Fruit fly (Drosophila melanogaster) S2 (cell line): ENCODE results near the gene lic.

Source experiments
- CG8478 ChIP-seq: fragments of >200 bp; optimal IDR thresholded peaks from 2 replicates; lab custom pipeline; 2018
- CTCF ChIP-seq, 2 experiments: fragments of >200 bp; optimal IDR thresholded peaks; 2 replicates each; lab custom pipeline; 2018

lic gene

DNA sequence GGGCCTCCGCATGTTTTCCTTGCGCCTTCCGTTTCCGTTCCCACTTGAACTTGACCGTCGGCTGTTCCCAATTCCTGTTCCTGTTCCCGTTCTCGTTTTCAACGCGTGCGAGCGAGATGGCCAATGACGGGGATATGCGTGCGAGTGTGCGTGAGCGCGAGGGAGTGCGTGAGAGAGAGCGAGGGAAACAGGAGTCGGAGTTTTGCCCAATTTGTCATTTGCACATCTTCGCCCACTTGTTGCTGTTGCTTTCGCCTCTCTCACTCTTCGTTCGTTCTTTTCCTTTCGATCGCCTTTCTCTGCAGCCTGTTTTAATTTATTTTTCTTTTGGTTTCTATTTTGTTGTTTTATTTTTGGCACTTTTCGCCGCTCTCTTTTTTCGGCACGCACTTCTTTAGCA, 20.9 kb downstream of the lic start:
- no peak for TF ChIP-seq CTCF (optimal IDR thresholded peaks at IDR 0.05; lab: Kevin White, UChicago)

DNA sequence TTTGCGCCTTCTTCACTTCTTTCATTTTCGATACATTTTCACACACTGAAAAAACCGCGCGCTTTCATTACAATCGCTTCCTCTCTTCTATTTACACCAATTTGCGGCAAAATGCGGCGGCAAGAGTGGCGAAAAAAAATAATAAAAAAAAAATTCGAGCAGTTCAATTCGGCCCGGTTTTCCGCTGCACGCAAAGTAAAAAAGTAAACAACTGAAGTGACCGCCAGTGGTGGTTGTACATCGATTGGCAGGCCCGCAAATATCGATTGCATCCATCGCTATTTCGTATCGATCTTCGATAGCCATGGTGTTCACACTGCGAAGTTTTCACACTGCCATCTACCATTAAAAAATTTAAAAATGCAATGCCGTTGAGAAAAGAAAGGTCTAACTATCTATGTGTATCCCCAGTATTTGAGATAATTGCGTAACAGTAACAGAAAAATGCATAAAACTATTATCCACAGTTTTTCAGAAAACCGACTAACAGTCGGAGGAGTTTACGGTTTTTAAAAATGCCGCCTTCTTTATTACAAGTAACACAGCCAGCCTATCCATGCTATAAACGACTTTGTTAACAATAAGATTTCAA, 21.4 kb downstream of the lic start, which contains the start of gene Chpf:
Gene Chpf, minus strand, starts transcription at position 225 of the 592 bp plus-strand sequence.
- TF ChIP-seq CG8478 (no peak), CTCF (optimal IDR thresholded peaks at IDR 0.05; lab: Kevin White, UChicago) (no peak)

DNA sequence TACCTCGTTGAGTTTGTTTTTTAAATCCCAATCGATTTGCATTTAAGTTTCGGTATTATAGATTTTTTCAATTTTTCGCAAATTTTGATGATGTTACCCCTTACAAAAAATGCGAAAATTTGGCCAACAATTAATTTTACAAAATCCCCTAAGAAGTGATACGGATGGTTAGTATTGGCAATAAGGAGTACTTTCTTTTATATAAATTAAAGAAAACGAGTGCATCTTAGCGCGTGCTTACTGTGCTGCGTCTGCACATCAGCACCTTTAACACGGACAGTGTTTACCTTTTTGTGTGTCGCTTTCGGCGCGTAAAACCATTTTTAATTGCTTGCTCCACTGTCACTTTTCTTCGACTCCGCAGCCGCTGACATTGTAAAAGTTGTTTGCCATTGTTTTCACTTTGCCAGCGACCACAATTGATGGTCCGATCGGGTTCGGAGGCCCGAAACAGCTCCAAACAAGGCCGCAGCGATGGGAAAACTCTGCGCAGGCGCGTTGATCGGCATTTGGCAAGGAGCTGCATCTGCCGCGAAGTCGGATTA, 23.0 kb downstream of the lic start:
- no peak for TF ChIP-seq CG8478
- TF ChIP-seq CTCF (optimal IDR thresholded peaks at IDR 0.05; lab: Kevin White, UChicago), result no peak

DNA sequence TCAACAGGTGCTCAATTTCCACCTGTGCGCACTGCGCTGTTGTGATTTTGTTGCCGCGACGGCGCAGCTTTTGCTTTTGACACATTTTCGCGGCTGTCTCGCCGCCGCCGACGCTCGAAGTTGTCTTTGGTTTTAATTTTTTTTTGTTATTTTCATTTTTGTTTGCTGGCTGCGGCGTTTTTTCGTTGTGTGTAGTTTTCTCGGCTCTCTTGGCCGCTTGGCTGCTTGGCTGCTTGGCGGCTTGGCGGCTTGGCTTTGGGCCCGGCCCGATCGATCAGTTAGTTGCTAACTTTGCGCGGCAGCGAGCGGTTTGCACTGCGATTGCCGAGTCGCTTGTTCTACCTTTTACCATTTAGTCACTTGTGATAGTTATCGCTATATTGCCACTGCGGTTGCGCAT, 23.9 kb downstream of the lic start, which contains the start of gene CG42237:
Gene CG42237, plus strand, starts transcription at position 271 of the 400 bp plus-strand sequence.
- TF ChIP-seq CG8478 (no peak), CTCF (optimal IDR thresholded peaks at IDR 0.05; lab: Kevin White, UChicago) (no peak)

DNA sequence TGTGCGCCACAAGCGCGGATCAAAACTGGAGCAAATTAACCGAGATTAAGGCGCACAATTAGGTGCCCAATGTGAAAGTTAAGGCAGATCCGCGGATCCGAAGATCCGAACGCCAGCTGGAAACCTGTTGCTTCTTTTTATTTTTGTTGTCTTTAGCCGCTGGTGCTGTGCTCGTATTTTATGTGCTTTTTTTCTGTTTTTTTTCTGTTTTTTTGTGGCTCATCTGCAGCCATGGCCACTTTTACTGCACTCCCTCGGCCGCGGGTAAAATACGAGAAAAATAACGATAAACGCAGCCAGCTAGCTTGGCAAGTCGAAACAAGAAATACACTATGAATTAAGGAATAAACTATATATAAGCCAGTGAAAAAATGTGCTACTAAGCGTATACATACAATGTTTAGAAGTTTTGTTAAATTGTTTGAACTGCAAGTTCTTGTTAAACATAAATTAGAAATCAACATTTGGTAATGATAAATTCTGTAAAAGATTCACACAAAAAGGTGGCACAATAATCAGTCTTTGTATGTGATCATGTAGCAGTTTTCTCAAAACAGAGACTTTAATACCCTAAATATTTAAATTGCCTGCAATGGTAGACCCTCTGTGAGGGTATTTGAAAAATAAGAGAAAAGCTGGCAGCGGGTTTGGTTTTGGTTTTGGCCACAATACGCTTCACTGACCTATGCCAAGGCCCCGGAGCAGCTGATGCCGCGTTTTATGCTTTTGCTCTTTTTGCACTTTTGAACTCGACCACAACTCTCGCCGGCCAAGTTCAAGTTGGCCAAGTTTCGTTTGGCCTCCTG, 25.7 kb downstream of the lic start:
- TF ChIP-seq CTCF (optimal IDR thresholded peaks at IDR 0.05; lab: Kevin White, UChicago), result no peak
- TF ChIP-seq CG8478, result no peak

DNA sequence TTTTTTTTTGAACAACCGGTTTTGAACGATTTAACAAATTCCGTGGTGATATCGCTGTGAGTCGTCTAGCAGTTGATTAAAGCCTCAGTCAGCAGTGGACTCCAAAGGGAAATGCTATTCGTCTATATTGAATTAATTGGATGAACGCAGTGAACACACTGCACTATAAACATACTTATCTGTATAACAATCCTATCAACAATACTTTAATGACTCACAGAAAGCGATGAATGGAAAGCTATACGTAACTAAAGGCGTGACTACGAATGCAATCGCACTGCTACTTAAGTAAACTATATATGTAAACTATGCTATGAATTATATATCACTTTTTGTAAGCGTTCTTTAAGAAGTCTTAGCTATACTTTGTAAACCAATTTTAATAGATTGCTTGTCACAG, 34.6 kb downstream of the lic start:
- no peak for TF ChIP-seq CTCF (optimal IDR thresholded peaks at IDR 0.05; lab: Kevin White, UChicago)
- TF ChIP-seq CG8478, result no peak

DNA sequence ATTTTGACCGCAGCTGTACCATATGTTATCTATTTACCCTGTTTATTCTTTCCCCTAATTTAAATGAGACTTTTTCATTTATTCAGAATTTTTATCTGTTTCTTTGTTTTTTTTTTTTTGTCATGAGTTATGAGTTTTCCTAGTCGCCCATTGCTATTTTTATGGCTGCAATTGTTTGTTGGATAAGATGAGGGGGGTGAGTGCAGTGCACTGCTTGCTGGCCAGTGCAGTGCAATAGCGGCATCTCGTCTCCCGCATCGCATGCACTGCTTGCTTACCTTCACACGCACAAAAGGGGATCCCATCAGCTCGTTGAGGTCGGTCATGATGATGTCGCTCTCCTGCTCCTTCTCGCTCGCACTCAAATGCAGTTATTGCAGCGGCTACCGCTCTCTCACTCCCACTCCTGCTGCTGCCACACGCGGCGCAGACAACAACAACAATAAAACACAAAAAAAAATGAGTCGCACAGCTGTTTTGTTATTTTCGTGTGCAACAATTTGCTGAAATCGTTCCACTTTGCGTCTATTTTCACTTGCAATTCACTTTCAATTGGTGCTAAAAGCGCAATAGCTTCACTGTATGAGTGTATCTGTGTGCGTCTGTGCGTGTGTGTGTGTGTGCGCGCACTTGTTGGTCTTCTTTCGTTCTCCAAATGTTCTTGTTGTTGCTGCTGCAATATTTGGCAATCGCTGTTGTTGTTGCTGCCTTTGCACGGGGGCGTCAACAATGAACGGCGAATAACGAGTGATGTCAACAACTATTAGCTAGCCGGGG, 37.2 kb downstream of the lic start:
- TF ChIP-seq CTCF (optimal IDR thresholded peaks at IDR 0.05; lab: Kevin White, UChicago) (no peak), CG8478 (no peak)

DNA sequence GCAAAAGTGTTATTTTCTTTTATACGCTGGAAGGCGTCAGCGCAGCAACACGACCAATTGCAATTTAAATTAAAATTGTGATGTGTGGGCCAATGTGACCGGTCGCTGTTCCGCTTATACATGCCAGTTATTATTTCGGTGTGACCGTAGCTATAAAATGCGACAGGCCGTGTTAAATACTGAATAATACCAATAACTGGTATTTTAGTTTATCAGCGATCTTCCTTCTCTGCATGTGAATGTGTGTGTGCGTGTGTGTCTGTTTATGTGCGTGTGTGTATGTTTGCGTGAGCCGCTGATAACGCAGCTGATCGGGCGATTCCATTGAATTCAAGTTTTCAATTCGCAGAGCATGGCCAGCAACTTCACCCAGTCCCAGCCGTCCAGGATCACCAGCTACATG, 37.8 kb downstream of the lic start, which contains the start of the genes CG32638, CG15717 and MFS10:
Gene CG32638, minus strand, starts transcription at position 45 of the 403 bp plus-strand sequence.
Gene CG15717, plus strand, starts transcription at position 203 of the 403 bp plus-strand sequence.
Gene MFS10, plus strand, starts transcription at position 269 of the 403 bp plus-strand sequence.
- TF ChIP-seq CTCF (optimal IDR thresholded peaks at IDR 0.05; lab: Kevin White, UChicago), result peak in 1 of 2 experiments; percentile 12
- no peak for TF ChIP-seq CG8478

DNA sequence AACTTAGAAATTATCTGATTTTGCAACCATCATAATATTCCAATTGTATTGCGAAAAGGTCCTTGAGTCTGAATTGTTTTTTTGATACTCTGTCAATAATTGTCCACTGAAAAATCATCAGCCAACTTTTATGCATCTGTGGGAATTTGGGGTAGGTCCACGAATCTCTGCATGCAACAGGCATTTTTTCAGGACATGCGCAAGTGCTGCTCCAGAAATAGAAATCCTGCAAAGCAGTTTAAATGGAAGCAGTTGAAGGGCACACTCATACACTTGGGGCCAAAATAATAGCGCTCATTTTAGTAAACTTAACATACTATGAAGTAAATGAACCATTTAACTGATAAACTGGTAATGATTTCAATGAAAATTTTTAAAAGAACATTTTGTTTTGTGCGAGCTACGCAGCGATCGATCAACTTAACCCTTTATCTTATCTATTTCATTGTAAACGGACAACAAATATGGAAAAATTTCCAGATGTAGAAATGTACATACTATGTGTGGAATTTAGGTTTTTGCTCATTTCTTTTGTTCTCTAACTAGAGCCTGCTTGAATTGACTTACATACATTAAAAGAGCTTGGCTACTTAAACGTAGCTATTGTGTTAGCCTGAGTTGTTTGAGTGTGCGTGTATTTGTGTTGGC, 39.4 kb downstream of the lic start:
- no peak for TF ChIP-seq CTCF (optimal IDR thresholded peaks at IDR 0.05; lab: Kevin White, UChicago)
- no peak for TF ChIP-seq CG8478

DNA sequence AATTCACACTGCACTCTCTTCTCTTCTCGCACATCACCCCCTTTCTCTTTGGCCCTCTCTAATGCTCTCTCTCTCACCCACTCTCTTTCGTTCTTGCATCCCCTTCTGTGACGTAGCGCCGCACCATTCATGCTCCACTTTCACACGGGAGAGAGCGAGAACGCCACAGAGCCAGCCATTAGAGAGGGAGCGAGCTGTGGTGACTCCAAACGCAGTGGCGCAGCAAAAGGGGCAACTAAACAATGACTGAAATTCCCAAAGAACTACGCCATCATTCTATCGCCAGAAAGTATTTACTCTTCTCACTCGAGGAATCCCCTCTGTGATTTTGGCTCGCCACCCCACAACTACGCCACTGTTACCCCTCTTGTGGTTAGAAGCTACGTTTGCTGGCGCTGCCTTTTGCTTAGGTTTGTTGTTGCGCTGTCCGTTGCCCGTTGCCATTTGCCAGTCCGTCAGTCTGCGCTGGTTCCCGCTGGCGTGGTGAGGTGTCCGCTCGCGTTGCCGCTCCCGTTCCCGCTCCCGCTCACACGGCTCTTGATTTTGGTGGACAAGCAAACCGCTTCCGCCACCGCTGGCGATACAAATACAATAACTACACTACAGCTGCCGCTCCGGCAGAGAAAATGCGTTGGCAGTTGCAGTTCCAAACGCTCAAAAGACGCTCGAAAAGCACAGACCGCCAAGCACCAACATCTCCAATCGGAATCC, 40.3 kb downstream of the lic start:
- TF ChIP-seq CG8478 (no peak), CTCF (optimal IDR thresholded peaks at IDR 0.05; lab: Kevin White, UChicago) (no peak)

DNA sequence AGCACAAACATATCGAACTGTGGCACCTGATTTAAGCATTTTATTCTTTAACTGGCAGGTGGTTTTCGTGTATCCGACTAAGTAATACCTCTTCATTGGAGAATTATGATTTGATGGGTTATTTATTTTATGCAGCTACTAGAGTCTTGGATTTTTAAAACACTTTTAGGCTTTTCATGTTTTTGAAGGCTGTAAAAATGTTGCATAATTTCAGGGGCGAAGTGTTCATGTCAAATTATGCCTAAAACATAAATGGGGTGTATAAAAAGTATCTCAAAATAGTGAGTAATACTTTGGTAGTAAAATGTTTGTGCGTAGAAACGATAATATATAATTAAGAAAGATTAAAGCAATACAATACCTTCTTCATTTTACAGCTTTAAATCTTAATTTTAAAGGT, 43.9 kb downstream of the lic start:
- TF ChIP-seq CTCF (optimal IDR thresholded peaks at IDR 0.05; lab: Kevin White, UChicago), result peak in 1 of 2 experiments; percentile 6
- TF ChIP-seq CG8478, result no peak

DNA sequence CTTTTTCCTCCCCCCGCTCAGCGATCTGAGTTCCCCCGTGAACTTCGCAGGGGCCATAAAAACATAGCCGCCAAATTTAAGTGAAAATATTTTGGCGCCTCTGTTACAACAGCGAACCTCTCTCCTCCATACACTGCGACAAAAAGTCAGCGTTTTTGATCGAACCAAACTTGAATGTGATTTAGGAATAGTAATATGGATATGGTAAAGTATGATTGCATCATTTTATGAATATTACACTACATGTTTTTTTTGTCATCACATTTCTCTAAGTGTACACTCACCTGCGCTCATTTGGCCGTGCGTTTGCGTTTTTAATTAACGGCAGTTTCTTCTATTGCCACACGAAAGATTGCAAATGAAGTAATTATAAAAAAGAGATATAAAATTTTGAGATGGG, 44.8 kb downstream of the lic start:
- TF ChIP-seq CG8478 (no peak), CTCF (optimal IDR thresholded peaks at IDR 0.05; lab: Kevin White, UChicago) (no peak)

DNA sequence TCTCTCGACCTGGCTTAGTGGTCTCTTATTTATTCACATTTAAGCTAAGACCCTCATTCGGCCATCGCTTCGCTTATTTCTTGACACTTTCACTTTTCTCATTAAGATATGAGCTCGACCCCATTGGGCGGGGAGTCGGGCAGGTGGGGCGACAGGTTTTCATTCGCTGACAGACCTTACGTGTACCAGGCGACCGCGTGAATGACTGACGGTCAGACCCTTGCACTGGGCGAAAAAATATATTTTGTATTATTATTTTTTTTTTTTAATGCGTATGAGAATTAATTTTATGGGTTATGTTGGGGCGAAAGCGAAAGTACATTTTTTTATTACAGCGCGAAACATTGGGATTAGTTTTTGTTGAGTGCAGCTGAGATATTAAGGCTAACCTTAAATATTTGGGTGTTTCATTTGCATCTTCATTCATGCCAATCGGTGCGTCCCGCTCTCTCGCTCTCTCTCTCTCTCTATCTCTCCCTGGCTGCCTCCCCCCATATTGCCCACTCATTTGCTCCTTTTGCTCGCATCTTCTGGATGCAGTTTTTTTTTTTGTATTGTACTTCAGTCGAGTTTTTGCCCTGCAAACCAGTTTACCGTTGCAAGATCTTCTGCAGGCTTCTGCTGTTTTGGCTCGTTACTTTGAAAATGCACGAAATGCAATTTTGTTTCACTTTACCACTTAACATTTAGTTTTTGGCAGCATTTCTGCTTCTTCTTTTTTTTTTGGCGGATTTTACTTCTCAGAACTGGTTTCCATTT, 46.2 kb downstream of the lic start:
- TF ChIP-seq CTCF (optimal IDR thresholded peaks at IDR 0.05; lab: Kevin White, UChicago), result no peak
- TF ChIP-seq CG8478, result no peak
